Worm (Caenorhabditis elegans) whole organism, early embryonic: ENCODE measurements around the gene spig-10.

ENCODE experiments used
- B0310.2 ChIP-seq: sonication (generic microtip); optimal IDR thresholded peaks from 2 replicates; lab custom pipeline; 2016; ENCODE audit warnings: mild to moderate bottlenecking, missing genetic modification characterization, missing compliant biosample characterization
- F13C5.2 ChIP-seq: sonication (generic microtip); optimal IDR thresholded peaks from 2 replicates; lab custom pipeline; 2017; ENCODE audit warnings: mild to moderate bottlenecking, missing genetic modification characterization, inconsistent platforms, missing compliant biosample characterization
- aly-1 ChIP-seq: sonication (generic microtip); optimal IDR thresholded peaks from 2 replicates; lab custom pipeline; 2016; ENCODE audit warnings: missing genetic modification characterization, missing compliant biosample characterization
- ama-1 ChIP-seq: fragments of 150-350 bp; optimal IDR thresholded peaks from 2 replicates; lab custom pipeline; 2014
- ceh-13 ChIP-seq: fragments of 200-800 bp; sonication (Bioruptor generic); optimal IDR thresholded peaks from 2 replicates; lab custom pipeline; 2018; ENCODE audit warnings: mild to moderate bottlenecking, missing genetic modification characterization, missing compliant biosample characterization
- ceh-36 ChIP-seq: sonication (generic microtip); optimal IDR thresholded peaks from 2 replicates; lab custom pipeline; 2016; ENCODE audit warnings: missing genetic modification characterization, inconsistent platforms, missing compliant biosample characterization
- ets-7 ChIP-seq: sonication (generic microtip); optimal IDR thresholded peaks from 2 replicates; lab custom pipeline; 2016; ENCODE audit warnings: missing genotype, missing genetic modification characterization, missing compliant biosample characterization
- flt-1 ChIP-seq: fragments of 200-800 bp; sonication (Bioruptor generic); IDR thresholded peaks from 2 replicates; pipeline ENCODE4 v1.3.6; 2022; ENCODE audit warnings: missing genetic modification characterization, missing compliant biosample characterization
- hmbx-1 ChIP-seq: sonication (generic microtip); optimal IDR thresholded peaks from 2 replicates; lab custom pipeline; 2016; ENCODE audit warnings: mild to moderate bottlenecking, missing genetic modification characterization, missing compliant biosample characterization
- hmg-4 ChIP-seq: fragments of 200-800 bp; sonication (Bioruptor generic); optimal IDR thresholded peaks from 2 replicates; lab custom pipeline; 2018; ENCODE audit warnings: mild to moderate bottlenecking, missing genetic modification characterization, missing compliant biosample characterization
- hnd-1 ChIP-seq: sonication (generic microtip); optimal IDR thresholded peaks from 2 replicates; lab custom pipeline; 2016; ENCODE audit warnings: missing genetic modification characterization, missing compliant biosample characterization
- pes-1 ChIP-seq: fragments of 200-800 bp; sonication (Bioruptor generic); IDR thresholded peaks from 2 replicates; pipeline ENCODE4 v1.3.6; 2022; ENCODE audit warnings: missing genetic modification reagents, missing genetic modification characterization, missing compliant biosample characterization
- scrt-1 ChIP-seq: fragments of 200-800 bp; sonication (Bioruptor generic); IDR thresholded peaks from 2 replicates; pipeline ENCODE4 v1.3.6; 2022; ENCODE audit warnings: missing genetic modification characterization, missing compliant biosample characterization
- sea-1 ChIP-seq: fragments of 200-800 bp; sonication (Bioruptor generic); conservative IDR thresholded peaks from 2 replicates; pipeline ENCODE4 v1.3.6; 2022; ENCODE audit warnings: missing genetic modification characterization, missing compliant biosample characterization
- tbx-11 ChIP-seq: fragments of 200-800 bp; sonication (Bioruptor generic); IDR thresholded peaks from 2 replicates; pipeline ENCODE4 v1.3.6; 2022; ENCODE audit warnings: missing genetic modification characterization, missing compliant biosample characterization
- tbx-37 ChIP-seq: fragments of 200-800 bp; sonication (Bioruptor generic); conservative IDR thresholded peaks from 2 replicates; pipeline ENCODE4 v1.3.6; 2022; ENCODE audit warnings: missing genetic modification reagents, missing genetic modification characterization, missing compliant biosample characterization
- tra-4 ChIP-seq: sonication (generic microtip); optimal IDR thresholded peaks from 2 replicates; lab custom pipeline; 2017; ENCODE audit warnings: missing genetic modification characterization, missing compliant biosample characterization

The spig-10 gene

ce11 chrV:6987673-6988072 is 18.4 kb upstream of the spig-10 start, which contains the start of gene nhr-139:
TSS of gene nhr-139 (minus strand) at chrV:6987773.
- no peak for TF ChIP-seq F13C5.2 (tag; lab: Kevin White, UChicago)
- no peak for TF ChIP-seq tbx-11 (GFP tag; lab: Robert Waterston, UW)
- TF ChIP-seq flt-1 (GFP tag; lab: Robert Waterston, UW), result no peak
- TF ChIP-seq tbx-37 (GFP tag; lab: Robert Waterston, UW), result no peak
- TF ChIP-seq ets-7 (tag; lab: Kevin White, UChicago), result no peak
- no peak for TF ChIP-seq B0310.2 (tag; lab: Kevin White, UChicago)
- TF ChIP-seq aly-1 (tag; lab: Kevin White, UChicago), result no peak
- no peak for TF ChIP-seq hmbx-1
- TF ChIP-seq ceh-36 (tag; lab: Kevin White, UChicago), result no peak
- TF ChIP-seq hnd-1 (tag; lab: Kevin White, UChicago), result no peak
- no peak for TF ChIP-seq pes-1 (GFP tag; lab: Robert Waterston, UW)

ce11 chrV:6989626-6990138 is 16.4 kb upstream of the spig-10 start, which contains the start of gene nhr-140:
TSS of gene nhr-140 (minus strand) at chrV:6989676.
- TF ChIP-seq F13C5.2 (tag; lab: Kevin White, UChicago) (no peak), pes-1 (GFP tag; lab: Robert Waterston, UW) (no peak), flt-1 (GFP tag; lab: Robert Waterston, UW) (no peak), hmbx-1 (no peak), hmg-4 (GFP tag; lab: Kevin White, UChicago) (no peak), tra-4 (tag; lab: Kevin White, UChicago) (no peak), ets-7 (tag; lab: Kevin White, UChicago) (no peak), ceh-36 (tag; lab: Kevin White, UChicago) (no peak), ama-1 (lab: Kevin White, UChicago) (no peak), scrt-1 (GFP tag; lab: Robert Waterston, UW) (no peak), hnd-1 (tag; lab: Kevin White, UChicago) (no peak), ceh-13 (no peak), aly-1 (tag; lab: Kevin White, UChicago) (no peak), B0310.2 (tag; lab: Kevin White, UChicago) (no peak), sea-1 (GFP tag; lab: Robert Waterston, UW) (no peak), tbx-11 (GFP tag; lab: Robert Waterston, UW) (no peak), tbx-37 (GFP tag; lab: Robert Waterston, UW) (no peak)

ce11 chrV:6991771-6992170 is 14.3 kb upstream of the spig-10 start, which contains the start of gene nhr-162:
TSS of gene nhr-162 (minus strand) at chrV:6991871.
- no peak for TF ChIP-seq ceh-36 (tag; lab: Kevin White, UChicago)
- no peak for TF ChIP-seq flt-1 (GFP tag; lab: Robert Waterston, UW)
- no peak for TF ChIP-seq scrt-1 (GFP tag; lab: Robert Waterston, UW)
- TF ChIP-seq B0310.2 (tag; lab: Kevin White, UChicago), result no peak

ce11 chrV:6993999-6994398 is 12.1 kb upstream of the spig-10 start:
- TF ChIP-seq tra-4 (tag; lab: Kevin White, UChicago) (no peak), aly-1 (tag; lab: Kevin White, UChicago) (no peak), tbx-37 (GFP tag; lab: Robert Waterston, UW) (no peak), hmg-4 (GFP tag; lab: Kevin White, UChicago) (no peak), ets-7 (tag; lab: Kevin White, UChicago) (no peak), hnd-1 (tag; lab: Kevin White, UChicago) (no peak), ceh-13 (no peak), sea-1 (GFP tag; lab: Robert Waterston, UW) (no peak), F13C5.2 (tag; lab: Kevin White, UChicago) (no peak), tbx-11 (GFP tag; lab: Robert Waterston, UW) (no peak), B0310.2 (tag; lab: Kevin White, UChicago) (no peak), pes-1 (GFP tag; lab: Robert Waterston, UW) (no peak), ama-1 (lab: Kevin White, UChicago) (no peak), flt-1 (GFP tag; lab: Robert Waterston, UW) (no peak), hmbx-1 (no peak), scrt-1 (GFP tag; lab: Robert Waterston, UW) (no peak), ceh-36 (tag; lab: Kevin White, UChicago) (no peak)

ce11 chrV:6997041-6997552 is 9.0 kb upstream of the spig-10 start, which contains the start of gene nhr-107:
TSS of gene nhr-107 (minus strand) at chrV:6997091.
- TF ChIP-seq hmg-4 (GFP tag; lab: Kevin White, UChicago), result no peak
- no peak for TF ChIP-seq B0310.2 (tag; lab: Kevin White, UChicago)
- TF ChIP-seq pes-1 (GFP tag; lab: Robert Waterston, UW), result no peak
- no peak for TF ChIP-seq ceh-13
- TF ChIP-seq tbx-11 (GFP tag; lab: Robert Waterston, UW), result no peak
- no peak for TF ChIP-seq aly-1 (tag; lab: Kevin White, UChicago)
- no peak for TF ChIP-seq sea-1 (GFP tag; lab: Robert Waterston, UW)
- TF ChIP-seq ceh-36 (tag; lab: Kevin White, UChicago), result no peak
- no peak for TF ChIP-seq hmbx-1
- TF ChIP-seq hnd-1 (tag; lab: Kevin White, UChicago), result no peak
- no peak for TF ChIP-seq scrt-1 (GFP tag; lab: Robert Waterston, UW)
- TF ChIP-seq flt-1 (GFP tag; lab: Robert Waterston, UW), result no peak
- no peak for TF ChIP-seq ama-1 (lab: Kevin White, UChicago)

- TF ChIP-seq hmg-4 (GFP tag; lab: Kevin White, UChicago) (no peak), F13C5.2 (tag; lab: Kevin White, UChicago) (no peak), tbx-37 (GFP tag; lab: Robert Waterston, UW) (no peak), tbx-11 (GFP tag; lab: Robert Waterston, UW) (no peak), ceh-13 (no peak), ets-7 (tag; lab: Kevin White, UChicago) (no peak), tra-4 (tag; lab: Kevin White, UChicago) (no peak), pes-1 (GFP tag; lab: Robert Waterston, UW) (no peak), B0310.2 (tag; lab: Kevin White, UChicago) (no peak), ceh-36 (tag; lab: Kevin White, UChicago) (no peak), hnd-1 (tag; lab: Kevin White, UChicago) (no peak)
Observed at ce11 chrV:6998303-6998884, 7.7 kb upstream of the spig-10 start, which contains the start of gene nhr-42. TSS of gene nhr-42 (plus strand) at chrV:6998819.
